Worm (Caenorhabditis elegans): ENCODE results near the gene grl-3.

grl-3 gene

ce11 chrV:11403702-11404101 is 7.6 kb upstream of the grl-3 start (continued):
- TF ChIP-seq mdt-29 (GFP tag; IDR thresholded peaks at IDR 0.05) (no peak), egl-43 (GFP tag; IDR thresholded peaks at IDR 0.05) (no peak), dve-1 (tag; optimal IDR thresholded peaks at IDR 0.05; ENCODE audit: insufficient read depth) (peak; percentile 53), tra-1 (GFP tag; IDR thresholded peaks at IDR 0.05) (no peak), F26F4.8 (GFP tag; conservative IDR thresholded peaks at IDR 0.05) (no peak), dmd-6 (GFP tag; IDR thresholded peaks at IDR 0.05) (no peak), lsy-2 (tag; optimal IDR thresholded peaks at IDR 0.05) (no peak), nhr-41 (GFP tag; IDR thresholded peaks at IDR 0.05) (no peak), spr-1 (tag; optimal IDR thresholded peaks at IDR 0.05) (no peak)

ce11 chrV:11407251-11407650 is 4.1 kb upstream of the grl-3 start, which contains the start of gene K03B8.6:
TSS of gene K03B8.6 (plus strand) at chrV:11407584.
- no peak for TF ChIP-seq dve-1 (tag; optimal IDR thresholded peaks at IDR 0.05; ENCODE audit: insufficient read depth)
- no peak for TF ChIP-seq fkh-10 (GFP tag; optimal IDR thresholded peaks at IDR 0.05)
- TF ChIP-seq aha-1 (tag), result peak; percentile 70
- peak in 1 of 2 experiments; percentile 64 for TF ChIP-seq unc-62 (GFP tag; optimal IDR thresholded peaks at IDR 0.05 in 1 of 2)
- TF ChIP-seq unc-62 (tag; optimal IDR thresholded peaks at IDR 0.05), result no peak

ce11 chrV:11412125-11412524 is 814 bp downstream of the grl-3 start:
- TF ChIP-seq D1046.2 (GFP tag; IDR thresholded peaks at IDR 0.05) (no peak), madf-9 (GFP tag; conservative IDR thresholded peaks at IDR 0.05) (peak; percentile 45; the same call in 1 of the 2 replicates), php-3 (GFP tag; IDR thresholded peaks at IDR 0.05) (peak; percentile 53; the same call in 1 of the 2 replicates), ztf-7 (tag; optimal IDR thresholded peaks at IDR 0.05) (no peak), sdz-12 (GFP tag; optimal IDR thresholded peaks at IDR 0.05) (no peak), zip-2 (tag; optimal IDR thresholded peaks at IDR 0.05) (no peak), dmd-8 (GFP tag; IDR thresholded peaks at IDR 0.05) (0 out of 2 replicates have a peak, but pooled peaks have one; percentile 57), gei-8 (GFP tag; optimal IDR thresholded peaks at IDR 0.05) (peak; percentile 27), dmd-9 (GFP tag; IDR thresholded peaks at IDR 0.05) (0 out of 2 replicates have a peak, but pooled peaks have one; percentile 54), T26A8.4 (GFP tag; IDR thresholded peaks at IDR 0.05) (no peak; the same call in 1 of the 2 replicates), zfp-2 (tag; optimal IDR thresholded peaks at IDR 0.05) (no peak), nhr-48 (tag; optimal IDR thresholded peaks at IDR 0.05) (no peak), attf-4 (tag; optimal IDR thresholded peaks at IDR 0.05) (no peak), F44E2.7 (GFP tag; IDR thresholded peaks at IDR 0.05) (0 out of 2 replicates have a peak, but pooled peaks have one; percentile 52), egl-27 (tag; optimal IDR thresholded peaks at IDR 0.05) (no peak), arid-1 (GFP tag; conservative IDR thresholded peaks at IDR 0.05) (peak; percentile 58; the same call in 1 of the 2 replicates), ceh-20 (GFP tag; IDR thresholded peaks at IDR 0.05) (peak; percentile 49; the same call in 1 of the 2 replicates), hlh-30 (tag; optimal IDR thresholded peaks at IDR 0.05; ENCODE audit: insufficient read depth) (peak; percentile 69), Y48G9A.11 (GFP tag; IDR thresholded peaks at IDR 0.05) (0 out of 2 replicates have a peak, but pooled peaks have one; percentile 22), lin-1 (GFP tag; IDR thresholded peaks at IDR 0.05) (peak; percentile 42; the same call in 1 of the 2 replicates), zfp-3 (GFP tag; conservative IDR thresholded peaks at IDR 0.05) (peak; percentile 70; the same call in 1 of the 2 replicates), fkh-10 (GFP tag; optimal IDR thresholded peaks at IDR 0.05) (no peak), mes-2 (tag; optimal IDR thresholded peaks at IDR 0.05; ENCODE audit: poor library complexity, severe bottlenecking) (peak; percentile 69), lin-29 (GFP tag; IDR thresholded peaks at IDR 0.05) (no peak), fos-1 (tag; optimal IDR thresholded peaks at IDR 0.05) (no peak), ceh-32 (tag; optimal IDR thresholded peaks at IDR 0.05; ENCODE audit: poor library complexity) (no peak), ceh-44 (GFP tag; IDR thresholded peaks at IDR 0.05) (0 out of 2 replicates have a peak, but pooled peaks have one; percentile 18), F26F4.8 (GFP tag; conservative IDR thresholded peaks at IDR 0.05) (no peak), dpl-1 (GFP tag; optimal IDR thresholded peaks at IDR 0.05) (peak; percentile 6), dmd-6 (GFP tag; IDR thresholded peaks at IDR 0.05) (peak; percentile 82), nhr-111 (GFP tag; optimal IDR thresholded peaks at IDR 0.05) (no peak), nhr-28 (tag; optimal IDR thresholded peaks at IDR 0.05) (peak; percentile 54), vab-7 (GFP tag; IDR thresholded peaks at IDR 0.05) (peak; percentile 64), hlh-11 (tag; optimal IDR thresholded peaks at IDR 0.05) (peak; percentile 77), F10B5.3 (tag; optimal IDR thresholded peaks at IDR 0.05) (no peak), unc-62 (GFP tag; optimal IDR thresholded peaks at IDR 0.05 in 1 of 2) (no peak), unc-62 (tag; optimal IDR thresholded peaks at IDR 0.05) (no peak), mxl-3 (GFP tag; optimal IDR thresholded peaks at IDR 0.05) (peak; percentile 51)
